Fruit fly (Drosophila melanogaster): Measurements from ENCODE around the gene pira.
A peak's percentile ranks its signal among the peaks of the same experiment; 100 is the strongest.

The pira gene

DNA sequence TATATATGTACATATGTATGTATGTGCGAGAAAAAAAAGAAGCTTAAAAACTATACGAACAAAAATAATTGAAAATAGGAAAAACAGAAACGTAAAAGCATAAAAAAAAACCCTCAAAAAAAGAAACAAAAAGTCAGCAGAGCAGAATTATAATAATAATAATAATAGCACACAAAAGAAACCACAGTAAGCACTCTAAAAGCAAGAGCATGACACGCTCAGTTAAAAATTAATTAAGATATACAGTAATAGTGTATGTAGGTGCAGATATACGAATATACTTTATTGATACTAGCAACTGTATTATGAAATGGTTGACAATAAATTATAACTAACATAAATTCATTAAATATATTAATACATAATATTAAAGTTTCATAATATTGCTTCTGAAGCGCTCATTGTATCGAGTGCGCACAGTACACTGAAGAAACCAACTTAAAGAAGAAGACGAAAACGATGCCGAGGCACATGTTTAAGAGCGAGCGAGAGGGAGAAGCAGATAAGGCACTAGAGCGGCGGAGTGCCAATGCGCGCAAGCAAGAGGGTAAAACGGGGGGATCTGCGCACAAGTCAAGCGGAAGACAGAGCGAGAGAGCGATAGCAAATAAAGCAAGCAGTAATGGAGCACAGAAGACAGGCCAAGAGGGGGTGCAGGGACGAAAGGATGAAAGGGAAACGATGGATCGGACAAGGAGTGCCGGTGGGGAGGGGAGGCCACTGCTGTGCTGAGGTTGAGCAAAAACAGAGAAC lies 28.5 kb downstream of the pira start (continued):
- TF ChIP-seq pho (GFP tag; optimal IDR thresholded peaks at IDR 0.05): no peak
- peak; percentile 48; the same call in 1 of the 3 replicates for TF ChIP-seq gce (GFP tag; IDR thresholded peaks at IDR 0.05)
- no peak for TF ChIP-seq repo (GFP tag; optimal IDR thresholded peaks at IDR 0.05)
- peak; percentile 97 for TF ChIP-seq row (GFP tag; IDR thresholded peaks at IDR 0.05)
- TF ChIP-seq CG5953 (GFP tag; IDR thresholded peaks at IDR 0.05): peak; percentile 71; the same call in 1 of the 2 replicates
- no peak for TF ChIP-seq NC2α (GFP tag; optimal IDR thresholded peaks at IDR 0.05)
- TF ChIP-seq ac (GFP tag; optimal IDR thresholded peaks at IDR 0.05): peak; percentile 32
- TF ChIP-seq CG9932 (GFP tag; IDR thresholded peaks at IDR 0.05): peak; percentile 93
- peak; percentile 80 for TF ChIP-seq ase (GFP tag; IDR thresholded peaks at IDR 0.05)
- no peak for TF ChIP-seq CG3407 (GFP tag; optimal IDR thresholded peaks at IDR 0.05)
- TF ChIP-seq odd (GFP tag; optimal IDR thresholded peaks at IDR 0.05): peak; percentile 70
- TF ChIP-seq tup (GFP tag; optimal IDR thresholded peaks at IDR 0.05): peak; percentile 12
- TF ChIP-seq CG12769 (tag; optimal IDR thresholded peaks at IDR 0.05): peak; percentile 5
- TF ChIP-seq fd64A (GFP tag; optimal IDR thresholded peaks at IDR 0.05): no peak
- peak; percentile 80 for TF ChIP-seq CG30403 (GFP tag; optimal IDR thresholded peaks at IDR 0.05)

DNA sequence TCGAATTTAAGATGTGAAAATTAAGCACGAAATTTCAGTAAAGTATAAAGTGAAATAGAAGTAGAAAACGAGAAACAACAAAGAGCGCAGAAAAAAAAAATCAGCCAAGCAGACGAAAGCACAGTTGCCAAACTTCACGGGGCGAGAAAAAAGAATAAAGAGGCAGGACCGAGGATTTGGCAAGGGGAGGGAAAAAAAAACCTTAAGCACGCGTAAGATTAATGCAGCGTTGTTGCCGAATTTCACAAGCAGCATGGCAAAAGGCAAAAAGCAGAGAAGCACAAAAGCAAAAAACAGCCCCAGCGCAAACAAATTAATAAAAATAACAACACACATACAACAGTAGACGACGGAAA lies 29.1 kb downstream of the pira start:
- TF ChIP-seq CG33557 (GFP tag; optimal IDR thresholded peaks at IDR 0.05) (no peak), CrebB (tag; optimal IDR thresholded peaks at IDR 0.05) (no peak), Mad (GFP tag; optimal IDR thresholded peaks at IDR 0.05) (no peak), CG6765 (GFP tag; optimal IDR thresholded peaks at IDR 0.05) (no peak), sc (optimal IDR thresholded peaks at IDR 0.05) (no peak), sc (GFP tag; optimal IDR thresholded peaks at IDR 0.05) (no peak), CG5245 (GFP tag; optimal IDR thresholded peaks at IDR 0.05) (no peak), CG5953 (GFP tag; IDR thresholded peaks at IDR 0.05) (0 out of 2 replicates have a peak, but pooled peaks have one; percentile 55), ap (GFP tag; IDR thresholded peaks at IDR 0.05) (0 out of 2 replicates have a peak, but pooled peaks have one; percentile 20), sens (GFP tag) (peak; percentile 79), CG1529 (GFP tag; optimal IDR thresholded peaks at IDR 0.05) (no peak), eyg (GFP tag; optimal IDR thresholded peaks at IDR 0.05) (peak; percentile 2), ci (GFP tag; IDR thresholded peaks at IDR 0.05) (peak; percentile 12; the same call in 1 of the 3 replicates), dimm (GFP tag; IDR thresholded peaks at IDR 0.05) (0 out of 2 replicates have a peak, but pooled peaks have one; percentile 19), stc (GFP tag; IDR thresholded peaks at IDR 0.05) (peak; percentile 20; the same call in 1 of the 2 replicates), CG3407 (GFP tag; optimal IDR thresholded peaks at IDR 0.05) (peak; percentile 100), CG17361 (GFP tag; IDR thresholded peaks at IDR 0.05) (no peak), Opbp (GFP tag; IDR thresholded peaks at IDR 0.05; ENCODE audit: partially characterized antibody) (no peak), CG2116 (GFP tag; optimal IDR thresholded peaks at IDR 0.05) (no peak), bab2 (GFP tag; optimal IDR thresholded peaks at IDR 0.05) (no peak), zfh1 (GFP tag; IDR thresholded peaks at IDR 0.05) (peak; percentile 35; the same call in 1 of the 3 replicates), sqz (GFP tag; optimal IDR thresholded peaks at IDR 0.05) (peak; percentile 80), Oli (tag; optimal IDR thresholded peaks at IDR 0.05) (no peak), ewg (GFP tag; optimal IDR thresholded peaks at IDR 0.05) (no peak), her (GFP tag; optimal IDR thresholded peaks at IDR 0.05) (peak; percentile 8), CG11093 (GFP tag; IDR thresholded peaks at IDR 0.05) (no peak), CG2199 (GFP tag; IDR thresholded peaks at IDR 0.05) (0 out of 3 replicates have a peak, but pooled peaks have one; percentile 26), lov (optimal IDR thresholded peaks at IDR 0.05) (no peak), lov (GFP tag; IDR thresholded peaks at IDR 0.05) (0 out of 3 replicates have a peak, but pooled peaks have one; percentile 42), crp (GFP tag; optimal IDR thresholded peaks at IDR 0.05) (no peak), CG32772 (GFP tag; IDR thresholded peaks at IDR 0.05) (peak; percentile 63), prd (optimal IDR thresholded peaks at IDR 0.05) (no peak), prd (GFP tag; IDR thresholded peaks at IDR 0.05) (peak; percentile 6; the same call in 2 of the 3 replicates), gro (GFP tag; optimal IDR thresholded peaks at IDR 0.05) (peak; percentile 46), danr (GFP tag; IDR thresholded peaks at IDR 0.05) (no peak), Med (GFP tag) (peak; percentile 74), Ets65A (GFP tag) (peak; percentile 5)

Measured in whole organism, embryonic.